Worm (Caenorhabditis elegans) whole organism, early embryonic: ENCODE results near the gene sup-26.

Source experiments
- B0310.2 ChIP-seq: sonication (generic microtip); optimal IDR thresholded peaks from 2 replicates; lab custom pipeline; 2016; ENCODE audit warnings: mild to moderate bottlenecking, missing genetic modification characterization, missing compliant biosample characterization
- F13C5.2 ChIP-seq: sonication (generic microtip); optimal IDR thresholded peaks from 2 replicates; lab custom pipeline; 2017; ENCODE audit warnings: mild to moderate bottlenecking, missing genetic modification characterization, inconsistent platforms, missing compliant biosample characterization
- aly-1 ChIP-seq: sonication (generic microtip); optimal IDR thresholded peaks from 2 replicates; lab custom pipeline; 2016; ENCODE audit warnings: missing genetic modification characterization, missing compliant biosample characterization
- ama-1 ChIP-seq: fragments of 150-350 bp; optimal IDR thresholded peaks from 2 replicates; lab custom pipeline; 2014
- ceh-13 ChIP-seq: fragments of 200-800 bp; sonication (Bioruptor generic); optimal IDR thresholded peaks from 2 replicates; lab custom pipeline; 2018; ENCODE audit warnings: mild to moderate bottlenecking, missing genetic modification characterization, missing compliant biosample characterization
- ceh-36 ChIP-seq: sonication (generic microtip); optimal IDR thresholded peaks from 2 replicates; lab custom pipeline; 2016; ENCODE audit warnings: missing genetic modification characterization, inconsistent platforms, missing compliant biosample characterization
- ets-7 ChIP-seq: sonication (generic microtip); optimal IDR thresholded peaks from 2 replicates; lab custom pipeline; 2016; ENCODE audit warnings: missing genotype, missing genetic modification characterization, missing compliant biosample characterization
- flt-1 ChIP-seq: fragments of 200-800 bp; sonication (Bioruptor generic); IDR thresholded peaks from 2 replicates; pipeline ENCODE4 v1.3.6; 2022; ENCODE audit warnings: missing genetic modification characterization, missing compliant biosample characterization
- hmbx-1 ChIP-seq: sonication (generic microtip); optimal IDR thresholded peaks from 2 replicates; lab custom pipeline; 2016; ENCODE audit warnings: mild to moderate bottlenecking, missing genetic modification characterization, missing compliant biosample characterization
- hmg-4 ChIP-seq: fragments of 200-800 bp; sonication (Bioruptor generic); optimal IDR thresholded peaks from 2 replicates; lab custom pipeline; 2018; ENCODE audit warnings: mild to moderate bottlenecking, missing genetic modification characterization, missing compliant biosample characterization
- hnd-1 ChIP-seq: sonication (generic microtip); optimal IDR thresholded peaks from 2 replicates; lab custom pipeline; 2016; ENCODE audit warnings: missing genetic modification characterization, missing compliant biosample characterization
- pes-1 ChIP-seq: fragments of 200-800 bp; sonication (Bioruptor generic); IDR thresholded peaks from 2 replicates; pipeline ENCODE4 v1.3.6; 2022; ENCODE audit warnings: missing genetic modification reagents, missing genetic modification characterization, missing compliant biosample characterization
- scrt-1 ChIP-seq: fragments of 200-800 bp; sonication (Bioruptor generic); IDR thresholded peaks from 2 replicates; pipeline ENCODE4 v1.3.6; 2022; ENCODE audit warnings: missing genetic modification characterization, missing compliant biosample characterization
- sea-1 ChIP-seq: fragments of 200-800 bp; sonication (Bioruptor generic); conservative IDR thresholded peaks from 2 replicates; pipeline ENCODE4 v1.3.6; 2022; ENCODE audit warnings: missing genetic modification characterization, missing compliant biosample characterization
- tbx-11 ChIP-seq: fragments of 200-800 bp; sonication (Bioruptor generic); IDR thresholded peaks from 2 replicates; pipeline ENCODE4 v1.3.6; 2022; ENCODE audit warnings: missing genetic modification characterization, missing compliant biosample characterization
- tbx-37 ChIP-seq: fragments of 200-800 bp; sonication (Bioruptor generic); conservative IDR thresholded peaks from 2 replicates; pipeline ENCODE4 v1.3.6; 2022; ENCODE audit warnings: missing genetic modification reagents, missing genetic modification characterization, missing compliant biosample characterization
- tra-4 ChIP-seq: sonication (generic microtip); optimal IDR thresholded peaks from 2 replicates; lab custom pipeline; 2017; ENCODE audit warnings: missing genetic modification characterization, missing compliant biosample characterization

sup-26 gene

DNA sequence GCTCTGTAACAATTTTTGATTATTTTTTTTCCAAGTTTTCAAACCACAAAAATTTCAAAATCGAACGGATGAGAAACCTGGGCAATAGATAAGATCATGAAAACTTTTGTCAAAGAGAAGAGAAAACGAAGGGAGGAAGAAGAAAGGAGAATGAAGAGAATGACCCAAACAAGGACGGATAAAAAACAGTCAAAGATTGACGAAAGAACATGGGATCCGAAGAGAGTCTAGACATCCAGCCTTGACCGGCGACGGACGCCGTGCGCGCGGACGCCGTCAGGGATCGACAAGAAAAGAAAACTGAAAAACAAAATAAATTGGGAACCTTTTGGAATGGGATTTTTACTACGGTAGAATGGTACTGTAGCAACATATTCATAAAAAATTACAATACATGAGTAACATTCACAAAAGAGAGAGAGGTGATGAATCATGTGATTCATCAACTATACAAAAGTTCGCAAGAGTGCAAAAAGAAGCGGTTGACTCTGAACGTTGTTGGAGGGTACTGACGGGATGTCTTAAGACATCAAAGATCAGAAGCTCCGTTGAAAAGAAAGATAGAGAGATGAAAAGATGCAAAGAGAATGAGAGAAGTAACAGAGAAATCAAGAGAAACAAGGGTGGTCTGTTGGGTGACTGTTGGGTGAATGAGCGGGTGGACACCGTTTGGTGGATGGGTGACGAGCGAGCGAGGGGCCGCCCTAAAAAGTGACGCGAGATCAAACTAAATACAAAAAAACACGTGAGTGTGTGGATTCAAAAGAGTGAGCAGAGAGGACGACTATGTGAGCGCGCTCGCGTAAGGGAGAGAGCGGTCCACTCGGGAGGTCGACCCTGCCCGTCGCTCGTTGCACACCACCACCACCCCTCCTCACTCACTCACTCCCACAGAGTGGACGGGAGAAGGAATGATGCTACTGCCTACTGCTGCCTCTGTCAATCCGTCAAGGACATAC lies at the start of gene sup-26:
Gene sup-26, minus strand, starts transcription at position 10 of the 959 bp plus-strand sequence.
- TF ChIP-seq tra-4 = peak; percentile 13
- TF ChIP-seq pes-1 = peak; percentile 49; the same call in 1 of the 2 replicates
- no peak for TF ChIP-seq tbx-37 (GFP tag; lab: Robert Waterston, UW)
- TF ChIP-seq tbx-11 (GFP tag; lab: Robert Waterston, UW) = no peak
- TF ChIP-seq ets-7 = peak; percentile 31
- no peak for TF ChIP-seq ceh-13 (GFP tag; lab: Kevin White, UChicago)
- no peak for TF ChIP-seq hnd-1
- no peak; the same call in 1 of the 2 replicates for TF ChIP-seq flt-1 (GFP tag; lab: Robert Waterston, UW)
- peak; percentile 78 for TF ChIP-seq aly-1
- TF ChIP-seq hmg-4 (GFP tag; lab: Kevin White, UChicago) = peak; percentile 80
- no peak for TF ChIP-seq hmbx-1
- TF ChIP-seq ceh-36 (tag; lab: Kevin White, UChicago) = no peak
- TF ChIP-seq ama-1 = no peak
- TF ChIP-seq B0310.2 (tag; lab: Kevin White, UChicago) = peak; percentile 41
- peak; percentile 83; the same call in 1 of the 2 replicates for TF ChIP-seq sea-1
- peak; percentile 51; the same call in 1 of the 2 replicates for TF ChIP-seq scrt-1 (GFP tag; lab: Robert Waterston, UW)
- TF ChIP-seq F13C5.2 = peak; percentile 60

DNA sequence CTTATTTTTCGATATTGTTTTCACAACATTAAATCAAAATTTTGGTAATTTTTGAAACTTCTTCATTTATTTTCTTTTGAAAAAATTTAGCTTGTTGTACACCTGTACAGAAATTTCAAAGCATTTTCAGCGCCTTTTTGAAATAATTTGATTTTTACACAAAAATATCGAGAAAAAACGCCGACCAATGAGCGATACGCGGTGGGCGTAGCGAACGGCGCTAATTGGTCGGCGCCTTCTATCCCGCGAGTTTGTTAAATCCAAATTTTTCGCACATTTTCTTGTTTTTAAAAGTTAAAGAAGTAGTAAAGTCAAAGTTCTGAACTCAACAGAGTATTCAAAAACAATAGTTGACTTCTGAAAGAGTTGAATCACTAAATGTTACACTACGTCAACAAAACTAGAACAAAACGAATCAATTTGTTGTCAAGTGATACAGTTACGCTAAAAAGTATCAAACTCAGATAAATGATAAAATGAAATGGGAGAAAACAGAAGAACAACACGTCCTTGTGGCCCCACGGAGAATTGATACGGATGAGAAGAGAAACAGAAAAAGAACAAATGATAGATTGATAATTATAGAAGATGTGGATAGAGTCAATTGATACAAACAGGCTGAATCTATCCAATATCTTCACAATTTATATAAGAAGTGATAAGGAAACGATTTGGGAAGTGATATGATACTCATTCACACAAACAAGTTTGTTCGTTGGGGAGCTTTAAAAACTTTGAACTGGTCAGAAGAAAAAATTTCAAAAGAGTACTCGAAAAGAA lies 48.4 kb upstream of the sup-26 start:
- TF ChIP-seq scrt-1 (GFP tag; lab: Robert Waterston, UW) (no peak), sea-1 (no peak), flt-1 (GFP tag; lab: Robert Waterston, UW) (no peak), tra-4 (no peak), ceh-13 (GFP tag; lab: Kevin White, UChicago) (no peak), F13C5.2 (no peak), tbx-37 (GFP tag; lab: Robert Waterston, UW) (no peak), ets-7 (no peak), pes-1 (no peak), aly-1 (no peak), ama-1 (no peak), hnd-1 (no peak), hmg-4 (GFP tag; lab: Kevin White, UChicago) (no peak), hmbx-1 (no peak), ceh-36 (tag; lab: Kevin White, UChicago) (no peak)

DNA sequence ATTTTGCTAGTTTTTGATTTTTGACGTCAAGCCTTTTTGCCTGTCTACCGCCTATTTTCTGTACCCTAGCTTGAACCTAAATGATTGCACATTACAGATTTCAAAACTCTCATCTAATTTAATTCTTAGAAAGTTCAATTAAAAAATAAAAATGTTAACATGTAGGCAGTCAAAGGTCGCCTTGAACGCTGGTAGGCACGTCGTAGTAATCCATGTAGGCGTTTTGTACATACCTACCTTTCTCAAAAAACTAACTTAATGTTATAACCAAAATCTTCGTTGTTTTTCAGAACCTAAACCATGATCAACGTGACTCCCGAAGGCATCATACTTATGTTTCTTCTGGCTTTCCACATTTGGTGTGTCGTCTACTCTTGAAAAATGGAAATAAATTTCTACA lies 43.8 kb upstream of the sup-26 start, which contains the start of gene H38K22.9:
Gene H38K22.9, plus strand, starts transcription at position 301 of the 400 bp plus-strand sequence.
- TF ChIP-seq flt-1 (GFP tag; lab: Robert Waterston, UW) (no peak), ets-7 (no peak), aly-1 (no peak), F13C5.2 (no peak), hmg-4 (GFP tag; lab: Kevin White, UChicago) (no peak), sea-1 (no peak), tbx-37 (GFP tag; lab: Robert Waterston, UW) (no peak), tbx-11 (GFP tag; lab: Robert Waterston, UW) (no peak), scrt-1 (GFP tag; lab: Robert Waterston, UW) (no peak), hmbx-1 (no peak), hnd-1 (no peak), pes-1 (no peak), B0310.2 (tag; lab: Kevin White, UChicago) (no peak), tra-4 (no peak), ama-1 (no peak), ceh-36 (tag; lab: Kevin White, UChicago) (no peak), ceh-13 (GFP tag; lab: Kevin White, UChicago) (no peak)

DNA sequence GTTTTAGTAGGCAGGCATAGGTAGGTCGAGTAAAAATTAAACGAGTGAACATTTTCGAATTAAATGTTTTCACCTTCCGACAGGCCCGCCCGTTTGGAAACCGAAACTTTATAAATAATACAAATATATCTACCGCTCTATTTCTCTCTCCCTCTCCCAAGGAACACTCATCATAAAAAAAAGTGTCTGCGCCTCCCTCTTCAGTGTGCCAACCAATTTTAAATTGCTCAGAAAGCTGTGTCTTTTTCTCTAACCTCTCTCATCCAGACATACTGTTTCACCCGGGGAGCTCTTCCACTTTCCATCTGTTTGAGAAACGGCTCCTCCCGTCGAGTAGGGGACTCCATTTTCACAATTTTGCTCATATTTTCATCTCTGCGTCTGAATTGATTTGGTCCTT lies 43.1 kb upstream of the sup-26 start:
- TF ChIP-seq tra-4 = no peak
- no peak for TF ChIP-seq hnd-1
- TF ChIP-seq pes-1 = no peak
- no peak for TF ChIP-seq scrt-1 (GFP tag; lab: Robert Waterston, UW)
- no peak for TF ChIP-seq aly-1
- TF ChIP-seq ceh-36 (tag; lab: Kevin White, UChicago) = no peak
- TF ChIP-seq tbx-11 (GFP tag; lab: Robert Waterston, UW) = no peak
- no peak for TF ChIP-seq flt-1 (GFP tag; lab: Robert Waterston, UW)
- no peak for TF ChIP-seq ceh-13 (GFP tag; lab: Kevin White, UChicago)
- no peak for TF ChIP-seq hmbx-1
- TF ChIP-seq tbx-37 (GFP tag; lab: Robert Waterston, UW) = no peak
- TF ChIP-seq hmg-4 (GFP tag; lab: Kevin White, UChicago) = no peak
- no peak for TF ChIP-seq ama-1
- TF ChIP-seq F13C5.2 = no peak

DNA sequence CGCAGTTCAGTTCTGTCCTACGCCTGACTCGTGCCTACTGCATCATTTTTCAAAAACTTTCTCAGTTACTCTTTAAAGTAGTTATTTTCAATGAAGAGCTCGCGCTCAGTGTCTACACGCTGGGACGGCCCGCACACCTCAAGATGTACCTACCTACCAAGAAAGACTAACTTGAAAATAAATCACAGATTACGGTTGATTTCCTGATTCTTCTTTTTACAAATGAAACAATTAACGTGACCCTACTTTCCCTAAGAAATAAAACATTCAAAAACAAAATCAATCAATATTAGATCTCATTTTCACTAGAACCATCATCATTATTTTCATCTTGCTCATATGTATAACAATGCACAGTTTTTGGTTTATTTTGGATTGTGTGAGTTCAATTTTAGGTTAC lies 41.4 kb upstream of the sup-26 start, which contains the start of gene H38K22.7:
Gene H38K22.7, plus strand, starts transcription at position 301 of the 400 bp plus-strand sequence.
- TF ChIP-seq sea-1 = no peak
- TF ChIP-seq ama-1 = no peak
- no peak for TF ChIP-seq ceh-13 (GFP tag; lab: Kevin White, UChicago)
- no peak for TF ChIP-seq tbx-37 (GFP tag; lab: Robert Waterston, UW)
- TF ChIP-seq hnd-1 = no peak
- TF ChIP-seq flt-1 (GFP tag; lab: Robert Waterston, UW) = no peak
- TF ChIP-seq tra-4 = no peak
- no peak for TF ChIP-seq tbx-11 (GFP tag; lab: Robert Waterston, UW)
- no peak for TF ChIP-seq ets-7
- no peak for TF ChIP-seq F13C5.2
- TF ChIP-seq pes-1 = no peak
- no peak for TF ChIP-seq aly-1
- no peak for TF ChIP-seq hmbx-1
- no peak for TF ChIP-seq scrt-1 (GFP tag; lab: Robert Waterston, UW)
- TF ChIP-seq hmg-4 (GFP tag; lab: Kevin White, UChicago) = no peak
- no peak for TF ChIP-seq ceh-36 (tag; lab: Kevin White, UChicago)
- no peak for TF ChIP-seq B0310.2 (tag; lab: Kevin White, UChicago)

DNA sequence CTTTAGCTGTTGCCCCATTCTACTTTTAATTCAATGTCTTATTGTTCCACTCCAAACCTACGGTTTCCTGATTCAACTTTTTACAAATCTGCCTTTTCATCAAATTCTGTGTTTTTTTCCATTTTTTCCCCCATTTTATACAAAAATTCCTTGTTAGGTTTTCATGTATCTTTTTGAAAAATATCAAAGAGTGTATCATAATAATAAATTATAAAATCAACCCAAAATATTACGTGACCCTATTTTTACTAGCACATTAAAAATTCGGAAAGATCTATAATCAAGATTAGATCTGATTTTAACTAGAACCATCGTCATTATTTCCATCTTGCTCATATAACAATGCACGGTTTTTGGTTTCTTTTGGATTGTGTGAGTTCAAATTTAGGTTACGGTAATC lies 40.1 kb upstream of the sup-26 start, which contains the start of gene H38K22.6:
Gene H38K22.6, plus strand, starts transcription at position 301 of the 400 bp plus-strand sequence.
- TF ChIP-seq tbx-37 (GFP tag; lab: Robert Waterston, UW) (no peak), hmg-4 (GFP tag; lab: Kevin White, UChicago) (no peak), ama-1 (no peak), aly-1 (no peak), hnd-1 (no peak), flt-1 (GFP tag; lab: Robert Waterston, UW) (no peak), ceh-13 (GFP tag; lab: Kevin White, UChicago) (no peak), tbx-11 (GFP tag; lab: Robert Waterston, UW) (no peak), B0310.2 (tag; lab: Kevin White, UChicago) (no peak), hmbx-1 (no peak), pes-1 (no peak), sea-1 (no peak), ceh-36 (tag; lab: Kevin White, UChicago) (no peak), scrt-1 (GFP tag; lab: Robert Waterston, UW) (no peak), F13C5.2 (no peak), tra-4 (no peak), ets-7 (no peak)
